Worm (Caenorhabditis elegans): ENCODE measurements around the gene srj-7.

The srj-7 gene

DNA sequence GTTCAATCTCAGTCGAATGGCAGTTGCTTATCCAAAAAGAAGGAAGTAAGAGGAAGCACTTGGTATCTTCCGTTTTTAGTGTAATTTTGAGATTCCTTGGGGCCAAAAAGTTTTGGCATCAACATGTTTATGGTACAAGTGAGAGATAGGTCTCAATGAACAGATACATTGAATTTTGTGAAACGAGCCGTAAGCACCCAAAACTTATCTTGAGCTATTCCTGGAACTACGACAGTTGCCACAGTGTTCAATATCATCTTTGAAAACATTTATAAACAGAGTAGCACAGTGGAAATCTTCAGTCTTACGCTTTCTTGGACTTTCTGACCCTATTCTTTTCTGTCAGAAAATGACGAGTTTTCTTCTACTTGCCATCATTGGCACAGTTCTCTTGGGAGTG lies 30.2 kb downstream of the srj-7 start, which contains the start of gene T28A11.3:
Gene T28A11.3, plus strand, starts transcription at position 301 of the 400 bp plus-strand sequence.
- TF ChIP-seq hlh-30 (tag; optimal IDR thresholded peaks at IDR 0.05; ENCODE audit: insufficient read depth) (no peak), madf-2 (tag; optimal IDR thresholded peaks at IDR 0.05) (no peak), pax-1 (tag; optimal IDR thresholded peaks at IDR 0.05) (no peak), fkh-6 (tag; optimal IDR thresholded peaks at IDR 0.05) (no peak), ceh-6 (GFP tag; optimal IDR thresholded peaks at IDR 0.05) (no peak), pros-1 (tag; optimal IDR thresholded peaks at IDR 0.05) (no peak), nhr-11 (tag; optimal IDR thresholded peaks at IDR 0.05) (no peak), zip-5 (tag; optimal IDR thresholded peaks at IDR 0.05) (no peak), unc-42 (tag; optimal IDR thresholded peaks at IDR 0.05) (no peak), K09A11.1 (tag; optimal IDR thresholded peaks at IDR 0.05; ENCODE audit: insufficient read depth) (no peak), ceh-19 (GFP tag; optimal IDR thresholded peaks at IDR 0.05) (no peak), hlh-13 (GFP tag; optimal IDR thresholded peaks at IDR 0.05) (no peak)

DNA sequence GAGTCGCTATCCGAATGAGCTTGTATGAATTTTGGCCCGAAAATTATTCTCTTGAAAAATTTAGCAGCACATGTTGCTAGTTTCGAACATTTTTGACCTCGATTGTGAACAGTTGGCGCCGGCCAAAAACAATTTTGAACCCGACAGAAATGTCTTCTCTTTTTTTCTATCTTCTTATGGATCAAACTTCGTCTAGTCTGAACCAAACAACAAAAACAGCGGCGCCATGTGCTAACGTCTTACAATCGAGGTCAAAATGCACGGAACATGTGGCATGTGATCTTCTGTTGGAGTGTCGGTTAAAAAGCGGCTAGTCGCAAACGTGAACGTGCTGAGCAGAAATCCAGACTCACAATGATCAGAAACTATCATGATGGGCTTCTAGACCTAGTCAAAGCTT lies 31.4 kb downstream of the srj-7 start:
- no peak for TF ChIP-seq elt-2 (tag; optimal IDR thresholded peaks at IDR 0.05)
- TF ChIP-seq ets-4 (tag; optimal IDR thresholded peaks at IDR 0.05) = no peak
- no peak for TF ChIP-seq hlh-8 (tag; optimal IDR thresholded peaks at IDR 0.05)

DNA sequence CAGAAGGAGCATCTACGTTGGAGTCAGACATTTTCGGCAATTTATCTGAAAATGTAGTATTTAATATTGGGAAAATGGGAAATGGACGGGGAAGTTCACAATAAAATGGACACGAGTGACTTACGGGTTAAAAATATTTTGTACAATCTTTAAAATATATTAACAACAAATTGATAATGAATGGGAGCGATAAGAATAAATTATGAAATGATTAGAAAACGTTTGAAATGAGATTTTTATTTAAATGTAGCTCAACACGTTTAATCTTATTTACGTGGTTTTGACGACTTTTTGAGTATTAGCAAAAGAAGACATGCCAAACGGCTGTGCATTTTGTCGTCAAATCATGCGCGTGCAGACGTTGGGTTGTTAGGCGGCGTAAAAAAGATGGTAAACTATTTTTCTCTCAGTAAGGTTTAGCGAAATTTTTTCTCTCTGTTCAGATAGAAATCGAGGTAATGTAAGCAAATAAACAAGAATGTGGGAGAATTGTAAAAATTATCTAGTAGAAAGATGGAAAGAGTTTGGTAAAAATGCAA lies 33.4 kb downstream of the srj-7 start, which contains the start of gene fbxa-64:
Gene fbxa-64, minus strand, starts transcription at position 51 of the 539 bp plus-strand sequence.
- TF ChIP-seq che-1 (tag; optimal IDR thresholded peaks at IDR 0.05) (no peak), Y22D7AL.16 (tag; optimal IDR thresholded peaks at IDR 0.05) (no peak), hlh-30 (tag; optimal IDR thresholded peaks at IDR 0.05; ENCODE audit: insufficient read depth) (no peak), ets-4 (tag; optimal IDR thresholded peaks at IDR 0.05) (no peak), rnt-1 (tag; optimal IDR thresholded peaks at IDR 0.05) (no peak), ref-2 (tag; optimal IDR thresholded peaks at IDR 0.05) (no peak), T23F11.4 (GFP tag; optimal IDR thresholded peaks at IDR 0.05) (no peak), pqm-1 (tag; optimal IDR thresholded peaks at IDR 0.05) (no peak), sox-2 (GFP tag; IDR thresholded peaks at IDR 0.05) (no peak)

DNA sequence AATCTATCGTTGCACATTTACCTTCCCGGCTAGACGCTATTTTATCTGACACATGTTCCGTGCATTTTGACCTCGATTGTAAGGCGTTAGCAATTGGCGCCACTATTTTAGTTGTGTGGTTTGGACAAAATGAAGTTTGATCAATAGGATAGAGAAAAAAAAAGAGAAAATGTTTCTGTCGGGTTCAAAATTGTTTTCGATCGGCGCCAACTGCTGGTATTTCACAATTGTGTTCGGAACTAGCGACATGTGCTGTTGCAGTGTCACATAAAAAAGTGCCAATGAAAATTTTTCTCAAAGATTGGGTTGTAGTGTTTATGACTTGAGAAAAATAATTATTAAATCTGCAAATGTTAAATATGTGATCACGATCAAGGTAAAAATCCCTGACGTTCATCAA lies 34.3 kb downstream of the srj-7 start:
- TF ChIP-seq C38D4.7 (GFP tag; optimal IDR thresholded peaks at IDR 0.05) = no peak
- TF ChIP-seq nhr-232 (tag; optimal IDR thresholded peaks at IDR 0.05) = no peak
- TF ChIP-seq nfya-1 (tag; optimal IDR thresholded peaks at IDR 0.05) = no peak
- TF ChIP-seq K09A11.1 (tag; optimal IDR thresholded peaks at IDR 0.05; ENCODE audit: insufficient read depth) = no peak
- TF ChIP-seq Y22D7AL.16 (tag; optimal IDR thresholded peaks at IDR 0.05) = no peak
- TF ChIP-seq pat-9 (tag; optimal IDR thresholded peaks at IDR 0.05) = no peak
- TF ChIP-seq elt-4 (tag; optimal IDR thresholded peaks at IDR 0.05) = no peak
- TF ChIP-seq odd-2 (tag; optimal IDR thresholded peaks at IDR 0.05) = no peak
- TF ChIP-seq hlh-8 (tag; optimal IDR thresholded peaks at IDR 0.05) = no peak
- no peak for TF ChIP-seq ahr-1 (tag; optimal IDR thresholded peaks at IDR 0.05)
- no peak for TF ChIP-seq ceh-6 (GFP tag; optimal IDR thresholded peaks at IDR 0.05)
- no peak for TF ChIP-seq ceh-48 (tag; optimal IDR thresholded peaks at IDR 0.05)
- no peak for TF ChIP-seq ceh-30 (tag; optimal IDR thresholded peaks at IDR 0.05)
- TF ChIP-seq ceh-31 (tag; optimal IDR thresholded peaks at IDR 0.05) = no peak
- no peak for TF ChIP-seq F13H6.1 (tag; optimal IDR thresholded peaks at IDR 0.05)
- no peak for TF ChIP-seq madf-2 (tag; optimal IDR thresholded peaks at IDR 0.05)
- no peak for TF ChIP-seq lin-11 (tag; optimal IDR thresholded peaks at IDR 0.05)
- TF ChIP-seq unc-3 (GFP tag; conservative IDR thresholded peaks at IDR 0.05) = no peak
- no peak for TF ChIP-seq unc-3 (tag; optimal IDR thresholded peaks at IDR 0.05)
- TF ChIP-seq dmd-4 (tag; optimal IDR thresholded peaks at IDR 0.05; ENCODE audit: borderline replicate concordance) = no peak

Data from whole organism, late embryonic.